Worm (Caenorhabditis elegans) whole organism, mixed stage, embryonic: ENCODE results near the gene amx-1.

Experiments
- cnd-1 ChIP-seq: fragments of 200-800 bp; sonication (Bioruptor generic); optimal IDR thresholded peaks from 2 replicates; lab custom pipeline; 2018; ENCODE audit warnings: mild to moderate bottlenecking, missing genetic modification characterization, missing compliant biosample characterization
- ztf-11 ChIP-seq: fragments of 150-350 bp; optimal IDR thresholded peaks from 2 replicates; lab custom pipeline; 2014; ENCODE audit warnings: missing biosample characterization, missing genetic modification characterization

DNA sequence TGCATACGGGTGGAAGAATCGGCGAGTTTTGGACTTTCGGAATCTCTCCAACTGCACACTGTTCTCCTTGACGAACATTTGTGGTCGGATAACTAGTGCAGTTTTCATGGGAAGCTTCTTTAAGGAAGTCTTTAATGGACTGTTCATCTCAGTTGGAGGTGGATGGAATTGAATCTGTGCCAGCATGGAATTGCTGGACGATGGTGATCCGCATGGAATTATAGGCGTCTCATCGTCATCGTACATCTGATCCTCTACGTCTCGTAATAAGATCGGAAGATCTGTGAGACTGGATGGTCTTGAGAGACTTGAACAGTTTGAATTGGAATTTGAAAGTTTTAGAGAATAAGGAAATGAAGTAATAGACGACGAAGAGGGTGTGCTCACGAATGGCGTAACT lies 50.8 kb downstream of the amx-1 start:
- no peak for TF ChIP-seq ztf-11
- TF ChIP-seq cnd-1 (tag; lab: Kevin White, UChicago) = no peak
